Worm (Caenorhabditis elegans): Measurements from ENCODE around the gene ZK742.3.

ce11 chrV:7837809-7838208 lies 28.1 kb upstream of the ZK742.3 start, which contains the start of gene ttr-33:
- TF ChIP-seq ZK546.5 (tag; optimal IDR thresholded peaks at IDR 0.05) (no peak), nhr-23 (tag; optimal IDR thresholded peaks at IDR 0.05) (no peak), skn-1 (tag; optimal IDR thresholded peaks at IDR 0.05) (no peak), ama-1 (optimal IDR thresholded peaks at IDR 0.05) (no peak), daf-12 (tag; optimal IDR thresholded peaks at IDR 0.05) (no peak), fkh-10 (GFP tag; optimal IDR thresholded peaks at IDR 0.05) (no peak), R02D3.7 (tag; optimal IDR thresholded peaks at IDR 0.05) (no peak), zag-1 (tag; optimal IDR thresholded peaks at IDR 0.05) (no peak), ceh-82 (tag; optimal IDR thresholded peaks at IDR 0.05) (no peak), nhr-12 (tag; optimal IDR thresholded peaks at IDR 0.05) (no peak), nhr-43 (tag; optimal IDR thresholded peaks at IDR 0.05; ENCODE audit: poor library complexity, severe bottlenecking) (no peak)

Measured in whole organism, L3 larva.